Worm (Caenorhabditis elegans) whole organism, L3 larva: ENCODE measurements around the gene Y27F2A.9.
"Not testable (repeated sequence)": the region's sequence is repeated elsewhere in the genome, so short reads cannot be mapped to it uniquely, and the experiment has no call there.

Experiments used
- aly-2 ChIP-seq: fragments of 150-350 bp; optimal IDR thresholded peaks from 2 replicates; lab custom pipeline; 2014; ENCODE audit warnings: missing biosample characterization, missing genetic modification characterization
- ceh-16 ChIP-seq: sonication (generic microtip); optimal IDR thresholded peaks from 2 replicates; lab custom pipeline; 2017; ENCODE audit warnings: missing biosample characterization, missing genetic modification characterization
- ceh-28 ChIP-seq: fragments of 150-350 bp; optimal IDR thresholded peaks from 2 replicates; lab custom pipeline; 2014; ENCODE audit warnings: missing biosample characterization, missing genetic modification reagents, missing genetic modification characterization
- ceh-82 ChIP-seq: fragments of 150-350 bp; optimal IDR thresholded peaks from 2 replicates; lab custom pipeline; 2014; ENCODE audit warnings: missing biosample characterization, missing genetic modification characterization
- ceh-9 ChIP-seq: sonication (generic microtip); optimal IDR thresholded peaks from 2 replicates; lab custom pipeline; 2018; ENCODE audit warnings: missing biosample characterization, missing genetic modification characterization
- daf-12 ChIP-seq: fragments of 150-350 bp; optimal IDR thresholded peaks from 2 replicates; lab custom pipeline; 2014; ENCODE audit warnings: missing biosample characterization, missing genetic modification reagents, missing genetic modification characterization
- egl-5 ChIP-seq: fragments of 150-350 bp; optimal IDR thresholded peaks from 2 replicates; lab custom pipeline; 2017; ENCODE audit warnings: missing biosample characterization, missing genetic modification reagents, missing genetic modification characterization, inconsistent platforms
- elt-1 ChIP-seq: fragments of 150-350 bp; optimal IDR thresholded peaks from 2 replicates; lab custom pipeline; 2014; ENCODE audit warnings: missing biosample characterization, missing genetic modification characterization
- elt-2 ChIP-seq: sonication (generic microtip); optimal IDR thresholded peaks from 2 replicates; lab custom pipeline; 2016; ENCODE audit warnings: missing genetic modification reagents, mild to moderate bottlenecking, missing genetic modification characterization, missing compliant biosample characterization
- eor-1 ChIP-seq, 2 experiments: fragments of 150-350 bp; optimal IDR thresholded peaks; 2 replicates each; lab custom pipeline; 2014 to 2018; ENCODE audit warnings: missing biosample characterization in 2 of 2, missing genetic modification characterization in 2 of 2
- fkh-10 ChIP-seq: sonication (generic microtip); optimal IDR thresholded peaks from 2 replicates; lab custom pipeline; 2017; ENCODE audit warnings: missing biosample characterization, missing genetic modification reagents, missing genetic modification characterization
- fkh-2 ChIP-seq: fragments of 150-350 bp; optimal IDR thresholded peaks from 2 replicates; lab custom pipeline; 2014; ENCODE audit warnings: missing biosample characterization, missing genetic modification reagents, missing genetic modification characterization
- fos-1 ChIP-seq: fragments of 150-350 bp; optimal IDR thresholded peaks from 2 replicates; lab custom pipeline; 2014; ENCODE audit warnings: missing biosample characterization, missing genetic modification characterization
- jun-1 ChIP-seq: fragments of 150-350 bp; optimal IDR thresholded peaks from 2 replicates; lab custom pipeline; 2014; ENCODE audit warnings: missing biosample characterization, missing genetic modification reagents, missing genetic modification characterization
- lsy-12 ChIP-seq: sonication (generic microtip); optimal IDR thresholded peaks from 2 replicates; lab custom pipeline; 2016; ENCODE audit warnings: mild to moderate bottlenecking, missing genetic modification characterization, missing compliant biosample characterization
- mdl-1 ChIP-seq: fragments of 150-350 bp; optimal IDR thresholded peaks from 2 replicates; lab custom pipeline; 2014; ENCODE audit warnings: missing biosample characterization, missing genetic modification characterization
- nfya-1 ChIP-seq: sonication (generic microtip); optimal IDR thresholded peaks from 2 replicates; lab custom pipeline; 2017; ENCODE audit warnings: missing genetic modification characterization, mild to moderate bottlenecking, missing compliant biosample characterization, antibody characterized with exemption, moderate library complexity; ENCODE audit not compliant: insufficient read depth
- nhr-11 ChIP-seq: fragments of 150-350 bp; optimal IDR thresholded peaks from 2 replicates; lab custom pipeline; 2014; ENCODE audit warnings: missing biosample characterization, missing genetic modification characterization
- nhr-12 ChIP-seq: fragments of 150-350 bp; optimal IDR thresholded peaks from 2 replicates; lab custom pipeline; 2014; ENCODE audit warnings: missing biosample characterization, missing genetic modification characterization
- nhr-237 ChIP-seq: fragments of 150-350 bp; optimal IDR thresholded peaks from 2 replicates; lab custom pipeline; 2014; ENCODE audit warnings: missing biosample characterization, missing genetic modification characterization
- nhr-25 ChIP-seq: sonication (generic microtip); optimal IDR thresholded peaks from 2 replicates; lab custom pipeline; 2017; ENCODE audit warnings: missing biosample characterization, missing genetic modification characterization
- nhr-28 ChIP-seq: fragments of 150-350 bp; optimal IDR thresholded peaks from 2 replicates; lab custom pipeline; 2014; ENCODE audit warnings: missing biosample characterization, missing genetic modification characterization
- nhr-43 ChIP-seq: sonication (generic microtip); optimal IDR thresholded peaks from 2 replicates; lab custom pipeline; 2016; ENCODE audit warnings: mild to moderate bottlenecking, missing genetic modification characterization, missing compliant biosample characterization; ENCODE audit not compliant: poor library complexity, severe bottlenecking
- nhr-67 ChIP-seq: fragments of 150-350 bp; optimal IDR thresholded peaks from 2 replicates; lab custom pipeline; 2014; ENCODE audit warnings: missing biosample characterization, missing genetic modification characterization
- nhr-76 ChIP-seq: fragments of 150-350 bp; sonication (generic microtip); optimal IDR thresholded peaks from 5 replicates; lab custom pipeline; 2014; ENCODE audit warnings: missing biosample characterization, missing genetic modification characterization
- nhr-77 ChIP-seq: fragments of 150-350 bp; optimal IDR thresholded peaks from 2 replicates; lab custom pipeline; 2014; ENCODE audit warnings: missing biosample characterization, missing genetic modification characterization
- pqm-1 ChIP-seq: fragments of 150-350 bp; optimal IDR thresholded peaks from 2 replicates; lab custom pipeline; 2017; ENCODE audit warnings: missing biosample characterization, missing genetic modification characterization, inconsistent platforms
- sea-2 ChIP-seq: fragments of 150-350 bp; sonication (generic microtip); optimal IDR thresholded peaks from 4 replicates; lab custom pipeline; 2014; ENCODE audit warnings: missing biosample characterization, missing genetic modification reagents, missing genetic modification characterization
- snpc-4 ChIP-seq: fragments of 150-350 bp; optimal IDR thresholded peaks from 2 replicates; lab custom pipeline; 2014; ENCODE audit warnings: missing biosample characterization, missing genetic modification characterization
- tbx-2 ChIP-seq: sonication (generic microtip); optimal IDR thresholded peaks from 2 replicates; lab custom pipeline; 2016; ENCODE audit warnings: mild to moderate bottlenecking, missing genetic modification characterization, missing compliant biosample characterization
- unc-62 ChIP-seq: fragments of 150-350 bp; sonication (generic microtip); optimal IDR thresholded peaks from 4 replicates; lab custom pipeline; 2014; ENCODE audit warnings: missing biosample characterization, missing genetic modification reagents, missing genetic modification characterization

Y27F2A.9 gene

ce11 chrII:3191544-3191943, at the start of gene Y27F2A.9:
Gene Y27F2A.9, minus strand, starts transcription at chrII:3191644.
- TF ChIP-seq nhr-25 (tag; lab: Kevin White, UChicago); ceh-16; lsy-12 (tag; lab: Kevin White, UChicago): not testable (repeated sequence)

DNA sequence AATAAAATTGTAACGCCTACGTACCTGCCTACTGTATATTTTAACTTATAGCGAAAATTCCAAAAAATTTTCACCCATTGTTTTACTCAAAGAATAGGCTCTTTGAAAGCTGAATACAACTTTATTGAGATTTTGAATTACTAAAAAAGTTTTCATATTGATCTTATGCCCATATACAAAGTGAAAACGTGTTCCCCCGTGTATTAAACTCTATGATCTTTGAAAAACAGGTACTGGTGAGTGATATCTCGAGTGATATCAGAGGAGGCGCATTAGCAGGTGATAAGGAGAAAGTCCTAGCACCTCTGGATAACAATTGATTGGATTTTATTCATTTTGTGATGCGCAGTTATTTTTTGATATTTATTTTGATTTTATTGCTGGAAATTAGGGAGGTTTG, 48.8 kb upstream of the Y27F2A.9 start, which contains the start of gene C17F4.3:
Gene C17F4.3, plus strand, starts transcription at position 301 of the 400 bp plus-strand sequence.
- TF ChIP-seq pqm-1 (tag; lab: Kevin White, UChicago) (no peak), fkh-2 (tag; lab: Kevin White, UChicago) (no peak), snpc-4 (tag; lab: Kevin White, UChicago) (no peak), mdl-1 (tag; lab: Kevin White, UChicago) (no peak), ceh-9 (tag; lab: Kevin White, UChicago) (no peak), ceh-28 (tag; lab: Kevin White, UChicago) (no peak), nfya-1 (tag; lab: Kevin White, UChicago) (no peak), aly-2 (no peak)

DNA sequence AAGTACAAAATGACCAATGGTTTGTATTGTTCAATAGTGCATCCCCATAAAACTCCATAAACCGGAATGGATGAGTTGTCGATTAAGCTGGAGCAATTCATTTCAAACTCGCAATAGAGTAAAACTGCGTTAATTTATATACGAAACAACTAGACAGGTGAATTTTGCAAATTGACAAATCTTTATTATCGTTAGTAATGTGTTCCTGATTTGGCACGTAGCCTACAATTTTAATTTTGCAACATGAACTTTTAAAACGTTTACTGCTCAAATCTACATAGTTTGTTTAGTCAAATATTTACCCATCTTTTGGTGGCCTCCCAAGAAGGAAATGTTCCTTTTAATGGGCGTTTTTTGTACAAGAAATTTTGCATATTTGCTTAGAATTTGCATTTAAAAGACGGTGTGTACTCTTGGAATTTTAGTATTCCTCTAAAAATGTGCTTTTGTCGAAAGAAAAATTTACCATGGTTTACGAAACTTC, 45.6 kb upstream of the Y27F2A.9 start, which contains the start of the genes srz-67 and C17F4.11:
Gene srz-67, minus strand, starts transcription at position 101 of the 484 bp plus-strand sequence.
Gene C17F4.11, plus strand, starts transcription at position 434 of the 484 bp plus-strand sequence.
- TF ChIP-seq tbx-2 (tag; lab: Kevin White, UChicago), result no peak
- no peak for TF ChIP-seq nhr-11 (tag; lab: Kevin White, UChicago)
- no peak for TF ChIP-seq nhr-237 (tag; lab: Kevin White, UChicago)
- no peak for TF ChIP-seq nfya-1 (tag; lab: Kevin White, UChicago)

ce11 chrII:3234725-3235124, 43.3 kb upstream of the Y27F2A.9 start, which contains the start of gene C17F4.8:
Gene C17F4.8, minus strand, starts transcription at chrII:3234825.
- TF ChIP-seq eor-1 (tag; optimal IDR thresholded peaks at IDR 0.05; lab: Kevin White, UChicago) (no peak), jun-1 (no peak), sea-2 (no peak), egl-5 (tag; lab: Kevin White, UChicago) (no peak), ceh-82 (no peak), nhr-76 (no peak), nhr-12 (tag; lab: Kevin White, UChicago) (no peak), fkh-10 (GFP tag; lab: Kevin White, UChicago) (no peak), pqm-1 (tag; lab: Kevin White, UChicago) (no peak), ceh-28 (tag; lab: Kevin White, UChicago) (no peak), nhr-28 (tag; lab: Kevin White, UChicago) (no peak)
- TF ChIP-seq, all 47 proteins: peak for 0

DNA sequence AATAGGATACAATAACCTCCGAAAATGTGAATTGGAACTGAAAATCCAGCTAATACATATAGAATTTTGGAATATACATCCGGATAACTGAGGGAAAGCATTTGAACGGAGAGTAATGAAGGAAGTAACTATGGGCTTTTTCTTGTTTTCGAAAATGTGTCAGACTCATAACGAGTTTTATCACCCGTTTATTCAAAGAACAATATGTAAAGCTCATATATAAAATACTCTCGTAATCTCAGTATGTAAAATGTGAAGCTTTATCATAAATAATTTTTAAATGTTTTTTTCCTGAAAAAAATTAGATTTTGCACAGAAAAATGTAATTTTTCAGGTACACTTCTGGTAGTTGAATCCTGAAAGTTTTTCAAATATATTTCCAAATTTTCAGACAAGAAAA, 39.0 kb upstream of the Y27F2A.9 start, which contains the start of gene srh-297:
Gene srh-297, minus strand, starts transcription at position 101 of the 400 bp plus-strand sequence.
- TF ChIP-seq nhr-25 (tag; lab: Kevin White, UChicago), result no peak

DNA sequence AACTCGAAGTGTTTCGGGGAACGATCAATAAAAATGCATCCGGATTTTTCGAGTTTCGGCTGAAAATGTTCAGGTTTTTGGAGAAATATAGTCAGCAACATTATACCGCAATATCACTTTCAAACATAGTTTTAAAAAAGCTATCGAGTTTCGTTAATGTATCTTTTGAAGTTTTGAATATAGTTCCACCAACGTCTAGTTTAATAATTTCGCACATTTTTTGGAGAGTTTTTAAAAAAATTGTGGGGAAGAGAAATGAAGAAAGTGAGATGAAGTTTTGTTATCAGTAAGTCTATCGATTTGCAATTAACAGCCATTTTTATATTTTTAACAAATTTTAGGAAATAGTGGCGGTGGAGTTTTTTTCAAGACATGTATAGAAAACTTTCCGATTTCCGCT, 34.3 kb upstream of the Y27F2A.9 start, which contains the start of gene ZC239.17:
Gene ZC239.17, minus strand, starts transcription at position 101 of the 400 bp plus-strand sequence.
- TF ChIP-seq snpc-4 (tag; lab: Kevin White, UChicago) (no peak), eor-1 (tag; optimal IDR thresholded peaks at IDR 0.05; lab: Kevin White, UChicago) (no peak), elt-1 (tag; lab: Kevin White, UChicago) (no peak), jun-1 (no peak), fkh-2 (tag; lab: Kevin White, UChicago) (no peak), nhr-67 (no peak), nhr-237 (tag; lab: Kevin White, UChicago) (no peak), ceh-82 (no peak), unc-62 (GFP tag; lab: Kevin White, UChicago) (no peak), fos-1 (tag; lab: Kevin White, UChicago) (no peak), nhr-43 (tag; lab: Kevin White, UChicago) (no peak), mdl-1 (tag; lab: Kevin White, UChicago) (no peak), nhr-28 (tag; lab: Kevin White, UChicago) (no peak), elt-2 (tag; lab: Kevin White, UChicago) (no peak), daf-12 (no peak), nhr-77 (tag; lab: Kevin White, UChicago) (no peak)
